Worm (Caenorhabditis elegans): ENCODE data around the gene srt-38.
A peak's percentile ranks its signal among the peaks of the same experiment; 100 is the strongest.
"Not testable (repeated sequence)": the region's sequence is repeated elsewhere in the genome, so short reads cannot be mapped to it uniquely, and the experiment has no call there.

srt-38 gene

DNA sequence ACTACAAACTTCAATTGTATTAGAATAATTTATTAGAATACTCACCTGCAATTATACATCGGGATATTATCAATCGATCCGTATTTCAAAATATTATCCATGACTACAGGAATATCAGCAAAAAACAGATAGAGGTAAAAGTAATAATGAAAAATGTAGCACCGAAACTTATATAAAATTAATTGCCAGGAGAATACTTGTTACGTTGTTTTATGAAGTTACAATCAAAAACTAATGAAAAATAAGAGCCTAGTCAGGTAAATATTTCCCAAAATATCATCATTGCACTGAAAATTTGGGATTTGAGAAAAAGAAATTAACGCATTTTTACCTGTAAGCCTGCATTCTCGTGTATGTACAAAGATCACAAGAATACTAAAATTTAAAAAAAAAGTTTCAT is at the start of gene srt-38:
srt-38 (minus strand) TSS at position 101 of the 400 bp plus-strand sequence.
- not testable (repeated sequence) for TF ChIP-seq F37D6.2 (tag; optimal IDR thresholded peaks at IDR 0.05); egl-43 (GFP tag; IDR thresholded peaks at IDR 0.05); hmg-1.1 (GFP tag; IDR thresholded peaks at IDR 0.05)

DNA sequence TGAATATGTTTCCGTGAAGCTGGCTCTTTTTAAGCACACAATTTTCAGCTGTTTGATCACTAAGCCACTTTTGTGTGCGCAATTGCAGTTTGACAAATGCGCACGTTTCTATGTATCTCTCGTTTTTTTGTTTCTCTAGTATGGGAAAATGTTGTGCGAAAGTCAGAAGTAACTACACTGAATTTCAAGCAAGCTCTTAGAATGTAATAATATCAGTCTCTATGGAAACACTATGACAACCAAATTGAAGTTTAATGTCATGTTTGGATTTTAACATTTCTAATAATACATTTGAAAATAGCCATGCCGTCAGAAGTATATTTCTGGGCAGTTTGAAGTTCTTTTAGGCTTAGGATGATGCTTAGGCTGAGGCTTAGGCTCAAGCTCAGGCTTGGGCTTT is 48.7 kb upstream of the srt-38 start, which contains the start of gene ZC132.9:
ZC132.9 (minus strand) TSS at position 101 of the 400 bp plus-strand sequence.
- TF ChIP-seq ceh-44 (GFP tag; IDR thresholded peaks at IDR 0.05) (no peak), ceh-82 (tag; optimal IDR thresholded peaks at IDR 0.05) (no peak), lim-7 (GFP tag; IDR thresholded peaks at IDR 0.05) (no peak), Y5F2A.4 (GFP tag; optimal IDR thresholded peaks at IDR 0.05) (no peak), tag-97 (GFP tag; IDR thresholded peaks at IDR 0.05) (no peak), nhr-6 (tag; optimal IDR thresholded peaks at IDR 0.05) (no peak), nhr-237 (tag; optimal IDR thresholded peaks at IDR 0.05) (no peak), ctbp-1 (GFP tag; IDR thresholded peaks at IDR 0.05) (no peak), jun-1 (tag; optimal IDR thresholded peaks at IDR 0.05) (no peak)

DNA sequence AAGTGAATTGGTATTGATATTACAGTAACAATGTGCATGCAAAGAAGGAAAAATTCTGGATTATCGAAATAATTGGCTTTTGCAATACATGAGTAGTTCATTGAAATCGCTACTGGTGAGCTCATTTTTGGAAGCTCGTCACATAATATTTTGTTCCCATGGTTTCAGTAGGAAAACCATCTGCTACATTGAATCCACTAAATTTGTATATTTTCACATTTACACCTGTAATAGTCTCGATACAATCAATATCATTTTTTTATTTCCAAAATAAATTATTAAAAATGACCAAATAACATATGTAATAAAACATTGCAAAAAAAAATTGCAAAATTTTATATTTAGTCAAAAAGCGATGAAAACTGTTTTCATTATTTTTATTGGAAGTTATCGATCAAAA is 43.9 kb upstream of the srt-38 start, which contains the start of gene srh-192:
srh-192 (minus strand) TSS at position 101 of the 400 bp plus-strand sequence.
- TF ChIP-seq unc-62 (GFP tag; optimal IDR thresholded peaks at IDR 0.05 in 1 of 2): peak in 1 of 2 experiments; percentile 15
- no peak for TF ChIP-seq unc-62 (tag; optimal IDR thresholded peaks at IDR 0.05)
- TF ChIP-seq Y75B8A.6 (GFP tag; IDR thresholded peaks at IDR 0.05): no peak

DNA sequence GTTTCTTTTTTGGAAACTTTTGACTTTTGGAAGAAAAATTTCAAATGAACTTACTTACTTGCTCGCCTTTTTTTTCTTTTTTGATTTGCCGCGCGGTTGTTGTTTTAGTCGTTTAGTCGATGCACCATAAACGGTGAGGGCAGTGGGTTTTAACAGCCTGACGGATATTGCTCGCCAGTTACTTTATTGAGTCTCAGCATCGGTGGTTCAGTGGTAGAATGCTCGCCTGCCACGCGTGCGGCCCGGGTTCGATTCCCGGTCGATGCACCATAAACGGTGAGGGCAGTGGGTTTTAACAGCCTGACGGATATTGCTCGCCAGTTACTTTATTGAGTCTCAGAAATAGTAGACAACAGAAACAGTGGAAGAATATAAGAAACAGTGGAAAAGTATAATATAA is 39.3 kb upstream of the srt-38 start:
- TF ChIP-seq tra-1 (GFP tag; IDR thresholded peaks at IDR 0.05): 0 out of 2 replicates have a peak, but pooled peaks have one; percentile 14
- TF ChIP-seq lim-7 (GFP tag; IDR thresholded peaks at IDR 0.05): peak; percentile 49; the same call in 1 of the 2 replicates

DNA sequence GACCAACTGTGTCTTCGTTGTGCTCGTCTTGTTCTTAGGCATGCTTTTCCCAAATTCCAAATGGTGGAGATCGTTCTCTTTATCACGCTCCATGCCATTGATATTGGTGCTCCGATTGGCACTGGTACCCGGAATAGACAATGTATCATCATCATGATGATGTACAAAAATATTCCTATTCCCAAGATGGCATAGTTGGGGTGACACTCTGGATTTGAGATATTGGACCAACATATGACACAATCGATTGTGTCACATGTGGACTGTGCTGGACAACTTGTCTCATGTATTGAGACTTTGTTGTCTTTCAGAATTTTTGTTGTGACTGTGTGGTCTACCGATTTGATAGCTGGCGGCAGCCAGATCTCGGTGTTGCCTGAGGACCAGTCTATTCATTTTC is 33.1 kb upstream of the srt-38 start:
- no peak for TF ChIP-seq hlh-11 (tag; optimal IDR thresholded peaks at IDR 0.05)
- TF ChIP-seq aha-1 (tag): peak; percentile 92

DNA sequence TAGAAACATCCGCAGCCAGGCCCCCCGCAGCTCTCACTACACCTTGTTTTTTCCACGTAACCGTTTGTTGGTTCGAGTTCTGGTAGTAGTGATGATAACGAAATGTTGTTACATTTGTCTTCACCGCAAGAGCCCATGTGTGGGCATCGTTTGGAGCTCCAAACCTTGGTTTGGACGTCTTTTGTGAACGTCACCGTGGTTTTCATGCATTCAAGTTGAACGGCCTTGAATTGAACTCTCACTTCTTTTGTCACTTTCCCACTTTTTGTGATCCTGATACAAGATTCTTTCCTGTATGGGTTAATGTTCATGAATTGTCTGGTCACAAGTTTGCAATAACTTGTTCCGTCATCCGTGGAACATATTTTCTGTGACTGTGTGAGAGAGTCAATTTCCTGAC is 32.6 kb upstream of the srt-38 start:
- TF ChIP-seq lim-7 (GFP tag; IDR thresholded peaks at IDR 0.05) (0 out of 2 replicates have a peak, but pooled peaks have one; percentile 43), mep-1 (tag; optimal IDR thresholded peaks at IDR 0.05) (no peak), ceh-20 (GFP tag; IDR thresholded peaks at IDR 0.05) (no peak), lin-13 (GFP tag; optimal IDR thresholded peaks at IDR 0.05) (no peak), lin-1 (GFP tag; IDR thresholded peaks at IDR 0.05) (no peak), ceh-44 (GFP tag; IDR thresholded peaks at IDR 0.05) (no peak), aha-1 (tag) (peak; percentile 90), mdt-29 (GFP tag; IDR thresholded peaks at IDR 0.05) (no peak), F44E2.7 (GFP tag; IDR thresholded peaks at IDR 0.05) (no peak)

DNA sequence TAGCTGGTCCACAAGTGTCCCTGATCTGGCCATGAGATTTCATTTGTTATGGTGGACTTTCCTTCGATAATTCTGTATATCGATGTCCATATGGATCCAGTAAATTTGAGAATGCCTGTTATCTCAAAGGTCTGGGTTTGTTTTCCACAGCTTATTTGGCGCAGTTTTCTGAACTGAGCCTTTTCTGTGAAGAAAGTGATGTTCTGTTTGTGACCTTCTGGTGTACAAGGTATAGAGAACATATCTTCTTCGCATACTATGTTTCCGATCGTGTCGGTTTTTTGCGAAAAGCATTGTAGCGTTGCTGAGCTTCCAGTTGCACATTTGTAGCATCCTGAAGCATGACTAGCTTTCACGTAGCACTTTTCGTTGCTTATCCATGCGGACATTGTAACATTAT is 31.7 kb upstream of the srt-38 start:
- no peak for TF ChIP-seq mdl-1 (tag; optimal IDR thresholded peaks at IDR 0.05)
- TF ChIP-seq F44E2.7 (GFP tag; IDR thresholded peaks at IDR 0.05): no peak
- no peak for TF ChIP-seq rbr-2 (tag; optimal IDR thresholded peaks at IDR 0.05)
- TF ChIP-seq zip-11 (GFP tag; IDR thresholded peaks at IDR 0.05): no peak
- no peak for TF ChIP-seq lir-3 (tag; optimal IDR thresholded peaks at IDR 0.05)
- TF ChIP-seq saeg-2 (GFP tag; IDR thresholded peaks at IDR 0.05): no peak
- TF ChIP-seq nhr-48 (tag; optimal IDR thresholded peaks at IDR 0.05): no peak
- no peak for TF ChIP-seq ztf-7 (tag; optimal IDR thresholded peaks at IDR 0.05)
- peak in 1 of 2 experiments; percentile 97 for TF ChIP-seq unc-62 (GFP tag; optimal IDR thresholded peaks at IDR 0.05 in 1 of 2)
- TF ChIP-seq unc-62 (tag; optimal IDR thresholded peaks at IDR 0.05): no peak
